Fruit fly (Drosophila melanogaster) whole organism, embryonic: Measurements from ENCODE around the gene T48.
A peak's percentile ranks its signal among the peaks of the same experiment; 100 is the strongest.

Source experiments
- Atf3 ChIP-seq: fragments of 200-800 bp; sonication (Bioruptor generic); optimal IDR thresholded peaks from 3 replicates; lab custom pipeline; 2016; ENCODE audit warnings: missing biosample characterization, missing genetic modification characterization
- Bdp1 ChIP-seq: fragments of 200-800 bp; sonication (Bioruptor generic); optimal IDR thresholded peaks from 3 replicates; lab custom pipeline; 2016; ENCODE audit warnings: missing biosample characterization, missing genetic modification characterization
- Blimp-1 ChIP-seq: fragments of 200-800 bp; sonication (Bioruptor generic); optimal IDR thresholded peaks from 3 replicates; lab custom pipeline; 2018; ENCODE audit warnings: missing biosample characterization, missing genetic modification characterization, mild to moderate bottlenecking, moderate library complexity, missing genetic modification reagents
- CG12391 ChIP-seq: fragments of 200-800 bp; sonication (Bioruptor generic); optimal IDR thresholded peaks from 3 replicates; lab custom pipeline; 2018; ENCODE audit warnings: missing biosample characterization, mild to moderate bottlenecking, missing genetic modification characterization, moderate library complexity
- CG12769 ChIP-seq: fragments of 200-800 bp; sonication (Bioruptor generic); optimal IDR thresholded peaks from 2 replicates; lab custom pipeline; 2019; ENCODE audit warnings: missing biosample characterization, mild to moderate bottlenecking, missing genetic modification characterization, moderate library complexity
- CG13296 ChIP-seq: fragments of 200-800 bp; sonication (Bioruptor generic); optimal IDR thresholded peaks from 3 replicates; lab custom pipeline; 2018; ENCODE audit warnings: missing biosample characterization, mild to moderate bottlenecking, missing genetic modification characterization
- CG14860 ChIP-seq: fragments of 200-800 bp; sonication (Bioruptor generic); IDR thresholded peaks from 3 replicates; pipeline ENCODE4 v1.3.6; 2022; ENCODE audit warnings: missing biosample characterization, missing genetic modification characterization; ENCODE audit not compliant: partially characterized antibody
- CG15269 ChIP-seq: fragments of 200-800 bp; sonication (Bioruptor generic); optimal IDR thresholded peaks from 2 replicates; lab custom pipeline; 2018; ENCODE audit warnings: missing biosample characterization, mild to moderate bottlenecking, missing genetic modification characterization, moderate library complexity
- CG1603 ChIP-seq: fragments of 200-800 bp; sonication (Bioruptor generic); optimal IDR thresholded peaks from 2 replicates; lab custom pipeline; 2019; ENCODE audit warnings: missing biosample characterization, mild to moderate bottlenecking, missing genetic modification characterization, moderate library complexity
- CG32767 ChIP-seq: fragments of 200-800 bp; sonication (Bioruptor generic); IDR thresholded peaks from 2 replicates; pipeline ENCODE4 v1.3.6; 2022; ENCODE audit warnings: missing biosample characterization, missing genetic modification characterization
- CG4404 ChIP-seq: fragments of 200-800 bp; sonication (Bioruptor generic); IDR thresholded peaks from 2 replicates; pipeline ENCODE4 v1.3.6; 2022; ENCODE audit warnings: missing biosample characterization, missing genetic modification characterization
- CG4820 ChIP-seq: fragments of 200-800 bp; sonication (Bioruptor generic); optimal IDR thresholded peaks from 3 replicates; lab custom pipeline; 2016; ENCODE audit warnings: missing biosample characterization, missing genetic modification characterization
- CG6272 ChIP-seq: fragments of 200-800 bp; sonication (Bioruptor generic); IDR thresholded peaks from 2 replicates; pipeline ENCODE4 v1.3.6; 2022; ENCODE audit warnings: missing biosample characterization, missing genetic modification characterization
- CG6765 ChIP-seq: fragments of 200-800 bp; sonication (Bioruptor generic); optimal IDR thresholded peaks from 3 replicates; lab custom pipeline; 2017; ENCODE audit warnings: missing biosample characterization, mild to moderate bottlenecking, missing genetic modification characterization
- CG6791 ChIP-seq: fragments of 200-800 bp; sonication (Bioruptor generic); IDR thresholded peaks from 3 replicates; pipeline ENCODE4 v1.3.6; 2022; ENCODE audit warnings: missing biosample characterization, missing genetic modification characterization; ENCODE audit not compliant: partially characterized antibody
- CG7556 ChIP-seq: fragments of 200-800 bp; sonication (Bioruptor generic); optimal IDR thresholded peaks from 2 replicates; lab custom pipeline; 2017; ENCODE audit warnings: missing biosample characterization, mild to moderate bottlenecking, missing genetic modification characterization
- CG8765 ChIP-seq: fragments of 200-800 bp; sonication (Bioruptor generic); IDR thresholded peaks from 2 replicates; pipeline ENCODE4 v1.3.6; 2022; ENCODE audit warnings: missing biosample characterization, missing genetic modification characterization
- Chrac-16 ChIP-seq: fragments of 200-800 bp; sonication (Bioruptor generic); optimal IDR thresholded peaks from 3 replicates; lab custom pipeline; 2016; ENCODE audit warnings: missing biosample characterization, missing genetic modification characterization
- Dfd ChIP-seq, 2 experiments: fragments of >200 bp; optimal IDR thresholded peaks; 2 replicates each; lab custom pipeline; 2017; ENCODE audit warnings: missing biosample characterization in 2 of 2, missing genetic modification characterization in 2 of 2
- Dip2 ChIP-seq: fragments of 200-800 bp; sonication (Bioruptor generic); IDR thresholded peaks from 2 replicates; pipeline ENCODE4 v1.3.6; 2022; ENCODE audit warnings: missing biosample characterization, missing genetic modification characterization
- Fer2 ChIP-seq: fragments of 200-800 bp; sonication (Bioruptor generic); optimal IDR thresholded peaks from 2 replicates; lab custom pipeline; 2018; ENCODE audit warnings: missing biosample characterization, mild to moderate bottlenecking, missing genetic modification characterization, moderate library complexity
- HLH54F ChIP-seq: fragments of 200-800 bp; sonication (Bioruptor generic); optimal IDR thresholded peaks from 3 replicates; lab custom pipeline; 2016; ENCODE audit warnings: missing biosample characterization, missing genetic modification characterization
- Hey ChIP-seq: fragments of 200-800 bp; sonication (Bioruptor generic); optimal IDR thresholded peaks from 3 replicates; lab custom pipeline; 2018; ENCODE audit warnings: missing biosample characterization, mild to moderate bottlenecking, missing genetic modification characterization
- Hmr ChIP-seq: fragments of 200-800 bp; sonication (Bioruptor generic); optimal IDR thresholded peaks from 3 replicates; lab custom pipeline; 2017; ENCODE audit warnings: mild to moderate bottlenecking, missing biosample characterization, missing genetic modification reagents, missing genetic modification characterization
- Hr3 ChIP-seq: fragments of 200-800 bp; sonication (Bioruptor generic); optimal IDR thresholded peaks from 3 replicates; lab custom pipeline; 2016; ENCODE audit warnings: missing biosample characterization, missing genetic modification characterization
- PHDP ChIP-seq: fragments of 200-800 bp; sonication (Bioruptor generic); optimal IDR thresholded peaks from 3 replicates; lab custom pipeline; 2018; ENCODE audit warnings: missing biosample characterization, mild to moderate bottlenecking, missing genetic modification characterization, moderate library complexity
- Sry-δ ChIP-seq: fragments of 200-800 bp; sonication (Bioruptor generic); optimal IDR thresholded peaks from 2 replicates; lab custom pipeline; 2016; ENCODE audit warnings: missing biosample characterization, missing genetic modification characterization
- ac ChIP-seq: fragments of 200-800 bp; sonication (Bioruptor generic); optimal IDR thresholded peaks from 3 replicates; lab custom pipeline; 2017; ENCODE audit warnings: missing biosample characterization, mild to moderate bottlenecking, missing genetic modification characterization
- bbx ChIP-seq: fragments of 200-800 bp; sonication (Bioruptor generic); IDR thresholded peaks from 2 replicates; pipeline ENCODE4 v1.3.6; 2022; ENCODE audit warnings: missing biosample characterization, missing genetic modification characterization; ENCODE audit not compliant: partially characterized antibody
- bigmax ChIP-seq: fragments of 200-800 bp; sonication (Bioruptor generic); optimal IDR thresholded peaks from 2 replicates; lab custom pipeline; 2018; ENCODE audit warnings: missing biosample characterization, mild to moderate bottlenecking, missing genetic modification characterization
- chinmo ChIP-seq: fragments of 200-800 bp; sonication (Bioruptor generic); IDR thresholded peaks from 4 replicates; pipeline ENCODE4 v1.3.6; 2022; ENCODE audit warnings: missing biosample characterization, missing genetic modification characterization; ENCODE audit not compliant: partially characterized antibody
- chn ChIP-seq: fragments of 200-800 bp; sonication (Bioruptor generic); optimal IDR thresholded peaks from 2 replicates; lab custom pipeline; 2016; ENCODE audit warnings: missing biosample characterization, missing genetic modification characterization
- crc ChIP-seq: fragments of 200-800 bp; sonication (Bioruptor generic); optimal IDR thresholded peaks from 2 replicates; lab custom pipeline; 2016; ENCODE audit warnings: missing biosample characterization, missing genetic modification characterization
- dati ChIP-seq: fragments of 200-800 bp; sonication (Bioruptor generic); IDR thresholded peaks from 2 replicates; pipeline ENCODE4 v1.3.6; 2022; ENCODE audit warnings: missing biosample characterization, missing genetic modification characterization
- dimm ChIP-seq: fragments of 200-800 bp; sonication (Bioruptor generic); IDR thresholded peaks from 2 replicates; pipeline ENCODE4 v1.3.6; 2022; ENCODE audit warnings: missing biosample characterization, missing genetic modification characterization
- gce ChIP-seq: fragments of 200-800 bp; sonication (Bioruptor generic); IDR thresholded peaks from 3 replicates; pipeline ENCODE4 v1.3.6; 2022; ENCODE audit warnings: missing biosample characterization, missing genetic modification characterization
- hth ChIP-seq: fragments of >200 bp; optimal IDR thresholded peaks from 2 replicates; lab custom pipeline; 2017; ENCODE audit warnings: inconsistent platforms
- jumu ChIP-seq: fragments of 200-800 bp; sonication (Bioruptor generic); optimal IDR thresholded peaks from 3 replicates; lab custom pipeline; 2016; ENCODE audit warnings: missing biosample characterization, missing genetic modification characterization
- lbe ChIP-seq: fragments of 200-800 bp; sonication (Bioruptor generic); optimal IDR thresholded peaks from 2 replicates; lab custom pipeline; 2016; ENCODE audit warnings: missing biosample characterization, mild to moderate bottlenecking, missing genetic modification characterization
- lmd ChIP-seq: fragments of 200-800 bp; sonication (Bioruptor generic); IDR thresholded peaks from 2 replicates; pipeline ENCODE4 v1.3.6; 2022; ENCODE audit warnings: missing biosample characterization, missing genetic modification characterization
- peb ChIP-seq: fragments of 200-800 bp; sonication (Bioruptor generic); IDR thresholded peaks from 2 replicates; pipeline ENCODE4 v1.3.6; 2022; ENCODE audit warnings: missing biosample characterization, missing genetic modification characterization
- pita ChIP-seq: fragments of 200-800 bp; sonication (Bioruptor generic); optimal IDR thresholded peaks from 2 replicates; lab custom pipeline; 2017; ENCODE audit warnings: missing biosample characterization, mild to moderate bottlenecking, missing genetic modification characterization
- pros ChIP-seq: fragments of 200-800 bp; sonication (Bioruptor generic); optimal IDR thresholded peaks from 3 replicates; lab custom pipeline; 2019; ENCODE audit warnings: missing biosample characterization, mild to moderate bottlenecking, missing genetic modification characterization, moderate library complexity
- row ChIP-seq: fragments of 200-800 bp; sonication (Bioruptor generic); IDR thresholded peaks from 3 replicates; pipeline ENCODE4 v1.3.6; 2022; ENCODE audit warnings: missing biosample characterization, missing genetic modification characterization
- run ChIP-seq: fragments of 200-800 bp; sonication (Bioruptor generic); optimal IDR thresholded peaks from 3 replicates; lab custom pipeline; 2018; ENCODE audit warnings: missing biosample characterization, mild to moderate bottlenecking, missing genetic modification characterization
- sens-2 ChIP-seq: fragments of 200-800 bp; sonication (Bioruptor generic); IDR thresholded peaks from 2 replicates; pipeline ENCODE4 v1.3.6; 2022; ENCODE audit warnings: missing biosample characterization, missing genetic modification characterization
- shn ChIP-seq: fragments of 200-800 bp; sonication (Bioruptor generic); optimal IDR thresholded peaks from 3 replicates; lab custom pipeline; 2016; ENCODE audit warnings: missing biosample characterization, missing genetic modification characterization
- slou ChIP-seq: fragments of 200-800 bp; sonication (Bioruptor generic); optimal IDR thresholded peaks from 3 replicates; lab custom pipeline; 2016; ENCODE audit warnings: missing biosample characterization, missing genetic modification characterization
- slp2 ChIP-seq: fragments of 200-800 bp; sonication (Bioruptor generic); optimal IDR thresholded peaks from 2 replicates; lab custom pipeline; 2016; ENCODE audit warnings: missing biosample characterization, missing genetic modification characterization
- ssp ChIP-seq: fragments of 200-800 bp; sonication (Bioruptor generic); IDR thresholded peaks from 2 replicates; pipeline ENCODE4 v1.3.6; 2022; ENCODE audit warnings: missing biosample characterization, missing genetic modification characterization
- vfl ChIP-seq: fragments of 200-800 bp; sonication (Bioruptor generic); optimal IDR thresholded peaks from 2 replicates; lab custom pipeline; 2016; ENCODE audit warnings: missing biosample characterization, missing genetic modification characterization
- zf30C ChIP-seq: fragments of 200-800 bp; sonication (Bioruptor generic); optimal IDR thresholded peaks from 3 replicates; lab custom pipeline; 2018; ENCODE audit warnings: missing biosample characterization, mild to moderate bottlenecking, missing genetic modification characterization

The T48 gene

dm6 chr3R:26923830-26924333 lies 42.3 kb downstream of the T48 start (continued):
- TF ChIP-seq row (GFP tag; lab: Robert Waterston, UW): 0 out of 3 replicates have a peak, but pooled peaks have one; percentile 14
- TF ChIP-seq CG15269 (tag; lab: Kevin White, UChicago): peak; percentile 46
- 0 out of 4 replicates have a peak, but pooled peaks have one; percentile 60 for TF ChIP-seq chinmo
- no peak for TF ChIP-seq CG4820 (GFP tag; lab: Kevin White, UChicago)
- no peak for TF ChIP-seq chn (GFP tag; lab: Kevin White, UChicago)
- no peak for TF ChIP-seq CG4404 (GFP tag; lab: Robert Waterston, UW)
- peak; percentile 74 for TF ChIP-seq CG13296
- no peak for TF ChIP-seq CG6791 (GFP tag; lab: Robert Waterston, UW)
- TF ChIP-seq CG6765 (GFP tag; lab: Kevin White, UChicago): peak; percentile 34
- TF ChIP-seq Hey (tag; lab: Kevin White, UChicago): no peak
- TF ChIP-seq Dip2 (GFP tag; lab: Robert Waterston, UW): no peak
- TF ChIP-seq Sry-δ: no peak
- TF ChIP-seq lbe (GFP tag; lab: Kevin White, UChicago): peak; percentile 44
- no peak for TF ChIP-seq vfl (GFP tag; lab: Kevin White, UChicago)
- no peak for TF ChIP-seq shn (GFP tag; lab: Kevin White, UChicago)
- no peak for TF ChIP-seq Bdp1 (GFP tag; lab: Kevin White, UChicago)
- TF ChIP-seq CG1603 (tag; lab: Kevin White, UChicago): peak; percentile 39
- TF ChIP-seq CG7556 (GFP tag; lab: Kevin White, UChicago): peak; percentile 49
- TF ChIP-seq CG32767 (GFP tag; lab: Robert Waterston, UW): no peak
- no peak for TF ChIP-seq Dfd (GFP tag; optimal IDR thresholded peaks at IDR 0.05; lab: Kevin White, UChicago)
- TF ChIP-seq CG8765 (GFP tag; lab: Robert Waterston, UW): no peak
- TF ChIP-seq bbx (GFP tag; lab: Robert Waterston, UW): no peak
- no peak for TF ChIP-seq CG6272 (GFP tag; lab: Robert Waterston, UW)
- no peak for TF ChIP-seq gce
- TF ChIP-seq CG12769: no peak
- peak; percentile 37 for TF ChIP-seq Fer2
- no peak for TF ChIP-seq HLH54F (GFP tag; lab: Kevin White, UChicago)
- TF ChIP-seq bigmax (GFP tag; lab: Kevin White, UChicago): peak; percentile 15
- no peak for TF ChIP-seq zf30C (GFP tag; lab: Kevin White, UChicago)
- TF ChIP-seq ac (GFP tag; lab: Kevin White, UChicago): no peak
- TF ChIP-seq dimm (GFP tag; lab: Robert Waterston, UW): no peak
- peak; percentile 70 for TF ChIP-seq Blimp-1 (GFP tag; lab: Kevin White, UChicago)
- TF ChIP-seq crc (GFP tag; lab: Kevin White, UChicago): no peak
- no peak for TF ChIP-seq Hr3 (GFP tag; lab: Kevin White, UChicago)
- TF ChIP-seq slou (GFP tag; lab: Kevin White, UChicago): no peak
- no peak for TF ChIP-seq slp2
- no peak for TF ChIP-seq pita (GFP tag; lab: Kevin White, UChicago)
- no peak for TF ChIP-seq ssp (GFP tag; lab: Robert Waterston, UW)
- no peak for TF ChIP-seq CG14860 (GFP tag; lab: Robert Waterston, UW)
- TF ChIP-seq PHDP (tag; lab: Kevin White, UChicago): peak; percentile 59
- TF ChIP-seq hth (lab: Kevin White, UChicago): no peak
- TF ChIP-seq lmd: peak; percentile 44; the same call in 1 of the 2 replicates
- TF ChIP-seq sens-2 (GFP tag; lab: Robert Waterston, UW): no peak
- TF ChIP-seq Atf3: no peak
- TF ChIP-seq Chrac-16 (GFP tag; lab: Kevin White, UChicago): no peak
- peak; percentile 32 for TF ChIP-seq CG12391
- peak; percentile 67 for TF ChIP-seq run (tag; lab: Kevin White, UChicago)
- no peak for TF ChIP-seq dati
- TF ChIP-seq peb (GFP tag; lab: Robert Waterston, UW): no peak
- TF ChIP-seq jumu (GFP tag; lab: Kevin White, UChicago): no peak
- peak; percentile 61 for TF ChIP-seq Hmr
- no peak for TF ChIP-seq pros (GFP tag; lab: Kevin White, UChicago)
